Worm (Caenorhabditis elegans) whole organism, young adult: ENCODE measurements around the gene pfd-1.
"Not testable (repeated sequence)": the region's sequence is repeated elsewhere in the genome, so short reads cannot be mapped to it uniquely, and the experiment has no call there.

ENCODE experiments used
- B0261.1 ChIP-seq: sonication (generic microtip); optimal IDR thresholded peaks from 2 replicates; lab custom pipeline; 2016; ENCODE audit warnings: mild to moderate bottlenecking, missing genetic modification characterization, moderate library complexity, missing compliant biosample characterization
- B0336.3 ChIP-seq: fragments of 200-800 bp; sonication (Bioruptor generic); IDR thresholded peaks from 2 replicates; pipeline ENCODE4 v1.3.6; 2022; ENCODE audit warnings: missing genetic modification characterization, missing compliant biosample characterization
- C17E4.6 ChIP-seq: fragments of 200-800 bp; sonication (Bioruptor generic); IDR thresholded peaks from 2 replicates; pipeline ENCODE4 v1.3.6; 2022; ENCODE audit warnings: missing genetic modification reagents, missing genetic modification characterization, missing compliant biosample characterization
- D2030.7 ChIP-seq: fragments of 200-800 bp; sonication (Bioruptor generic); IDR thresholded peaks from 2 replicates; pipeline ENCODE4 v1.3.6; 2022; ENCODE audit warnings: missing genetic modification reagents, missing genetic modification characterization, missing compliant biosample characterization
- F55B11.4 ChIP-seq: sonication (generic microtip); optimal IDR thresholded peaks from 2 replicates; lab custom pipeline; 2016; ENCODE audit warnings: missing compliant biosample characterization, missing genetic modification characterization, borderline replicate concordance; ENCODE audit not compliant: insufficient read depth
- T07F8.4 ChIP-seq: sonication (generic microtip); optimal IDR thresholded peaks from 2 replicates; lab custom pipeline; 2016; ENCODE audit warnings: mild to moderate bottlenecking, missing genetic modification characterization, moderate library complexity, missing compliant biosample characterization
- Y56A3A.18 ChIP-seq: fragments of 200-800 bp; sonication (Bioruptor generic); IDR thresholded peaks from 2 replicates; pipeline ENCODE4 v1.3.6; 2022; ENCODE audit warnings: missing genetic modification reagents, missing genetic modification characterization, missing compliant biosample characterization
- Y95B8A.8 ChIP-seq: fragments of 200-800 bp; sonication (Bioruptor generic); IDR thresholded peaks from 2 replicates; pipeline ENCODE4 v1.3.6; 2022; ENCODE audit warnings: missing genetic modification reagents, missing genetic modification characterization, missing compliant biosample characterization
- akir-1 ChIP-seq: fragments of 200-800 bp; sonication (Bioruptor generic); optimal IDR thresholded peaks from 2 replicates; lab custom pipeline; 2018; ENCODE audit warnings: mild to moderate bottlenecking, missing genetic modification characterization, moderate library complexity, missing compliant biosample characterization
- ama-1 ChIP-seq, 3 experiments: fragments of 150-350 bp in 1 of 3; sonication (generic microtip) in 2 of 3; optimal IDR thresholded peaks; 2 replicates each; lab custom pipeline; 2014 to 2018; ENCODE audit warnings: missing biosample characterization in 2 of 3, missing genetic modification characterization in 2 of 3, missing genetic modification reagents in 2 of 3
- aptf-3 ChIP-seq: fragments of 200-800 bp; sonication (Bioruptor generic); IDR thresholded peaks from 2 replicates; pipeline ENCODE4 v1.3.6; 2022; ENCODE audit warnings: missing genetic modification characterization, missing compliant biosample characterization
- atf-7 ChIP-seq: sonication (generic microtip); optimal IDR thresholded peaks from 2 replicates; lab custom pipeline; 2017; ENCODE audit warnings: mild to moderate bottlenecking, missing genetic modification characterization, missing compliant biosample characterization
- bed-2 ChIP-seq: fragments of 200-800 bp; sonication (Bioruptor generic); IDR thresholded peaks from 2 replicates; pipeline ENCODE4 v1.3.6; 2022; ENCODE audit warnings: missing genetic modification reagents, missing genetic modification characterization, missing compliant biosample characterization
- cebp-1 ChIP-seq, 2 experiments: fragments of 200-800 bp in 1 of 2; sonication (Bioruptor generic) in 1 of 2; sonication (generic microtip) in 1 of 2; IDR thresholded peaks in 1 of 2; optimal IDR thresholded peaks in 1 of 2; 2 replicates each; pipeline versions ENCODE4 v1.3.6 to Lab custom; 2017 to 2022; ENCODE audit warnings: missing compliant biosample characterization in 2 of 2, missing genetic modification characterization in 2 of 2, mild to moderate bottlenecking in 1 of 2, missing genetic modification reagents in 1 of 2, moderate library complexity in 1 of 2
- cebp-2 ChIP-seq: fragments of 200-800 bp; sonication (Bioruptor generic); IDR thresholded peaks from 2 replicates; pipeline ENCODE4 v1.3.6; 2022; ENCODE audit warnings: missing genetic modification characterization, missing compliant biosample characterization
- ceh-100 ChIP-seq: fragments of 200-800 bp; sonication (Bioruptor generic); IDR thresholded peaks from 2 replicates; pipeline ENCODE4 v1.3.6; 2022; ENCODE audit warnings: missing genetic modification reagents, missing genetic modification characterization, missing compliant biosample characterization
- ceh-27 ChIP-seq: fragments of 200-800 bp; sonication (Bioruptor generic); optimal IDR thresholded peaks from 2 replicates; lab custom pipeline; 2018; ENCODE audit warnings: mild to moderate bottlenecking, missing genetic modification characterization, moderate library complexity, missing compliant biosample characterization
- ceh-79 ChIP-seq: sonication (generic microtip); optimal IDR thresholded peaks from 2 replicates; lab custom pipeline; 2017; ENCODE audit warnings: mild to moderate bottlenecking, missing genetic modification characterization, missing compliant biosample characterization
- dpl-1 ChIP-seq: fragments of 150-350 bp; optimal IDR thresholded peaks from 2 replicates; lab custom pipeline; 2014; ENCODE audit warnings: missing biosample characterization, missing genetic modification reagents, missing genetic modification characterization
- egl-44 ChIP-seq: fragments of 200-800 bp; sonication (Bioruptor generic); IDR thresholded peaks from 2 replicates; pipeline ENCODE4 v1.3.6; 2022; ENCODE audit warnings: missing genetic modification reagents, missing genetic modification characterization, missing compliant biosample characterization
- gei-17 ChIP-seq: fragments of 200-800 bp; sonication (Bioruptor generic); optimal IDR thresholded peaks from 2 replicates; lab custom pipeline; 2018; ENCODE audit warnings: mild to moderate bottlenecking, missing genetic modification characterization, missing compliant biosample characterization
- hmg-1.2 ChIP-seq: fragments of 200-800 bp; sonication (Bioruptor generic); IDR thresholded peaks from 2 replicates; pipeline ENCODE4 v1.3.6; 2022; ENCODE audit warnings: missing genetic modification reagents, missing genetic modification characterization, missing compliant biosample characterization
- hmg-20 ChIP-seq: fragments of 200-800 bp; sonication (Bioruptor generic); IDR thresholded peaks from 2 replicates; pipeline ENCODE4 v1.3.6; 2022; ENCODE audit warnings: missing genetic modification reagents, missing genetic modification characterization, missing compliant biosample characterization
- hsf-1 ChIP-seq: fragments of 200-800 bp; sonication (Bioruptor generic); IDR thresholded peaks from 2 replicates; pipeline ENCODE4 v1.3.6; 2022; ENCODE audit warnings: missing genetic modification reagents, missing genetic modification characterization, missing compliant biosample characterization
- let-607 ChIP-seq, 2 experiments: fragments of 200-800 bp in 1 of 2; sonication (Bioruptor generic) in 1 of 2; sonication (generic microtip) in 1 of 2; optimal IDR thresholded peaks; 2 replicates each; lab custom pipeline; 2016 to 2018; ENCODE audit warnings: mild to moderate bottlenecking in 2 of 2, missing compliant biosample characterization in 2 of 2, missing genetic modification characterization in 2 of 2, moderate library complexity in 2 of 2, missing genotype in 1 of 2
- lin-26 ChIP-seq: fragments of 200-800 bp; sonication (Bioruptor generic); IDR thresholded peaks from 2 replicates; pipeline ENCODE4 v1.3.6; 2022; ENCODE audit warnings: missing genetic modification reagents, missing genetic modification characterization, missing compliant biosample characterization
- lin-35 ChIP-seq, 3 experiments: fragments of 150-350 bp in 2 of 3; sonication (generic microtip) in 1 of 3; optimal IDR thresholded peaks; 2 replicates each; lab custom pipeline; 2014 to 2018; ENCODE audit warnings: missing biosample characterization in 3 of 3, missing genetic modification characterization in 3 of 3, missing genetic modification reagents in 3 of 3
- madf-10 ChIP-seq: sonication (generic microtip); optimal IDR thresholded peaks from 2 replicates; lab custom pipeline; 2016; ENCODE audit warnings: mild to moderate bottlenecking, missing genetic modification characterization, missing compliant biosample characterization
- madf-8 ChIP-seq: fragments of 200-800 bp; sonication (Bioruptor generic); conservative IDR thresholded peaks from 2 replicates; pipeline ENCODE4 v1.3.6; 2022; ENCODE audit warnings: missing genetic modification reagents, missing genetic modification characterization, missing compliant biosample characterization
- nfyb-1 ChIP-seq: fragments of 200-800 bp; sonication (Bioruptor generic); IDR thresholded peaks from 2 replicates; pipeline ENCODE4 v1.3.6; 2022; ENCODE audit warnings: missing genetic modification reagents, missing genetic modification characterization, missing compliant biosample characterization
- nhr-120 ChIP-seq: fragments of 200-800 bp; sonication (Bioruptor generic); IDR thresholded peaks from 2 replicates; pipeline ENCODE4 v1.3.6; 2022; ENCODE audit warnings: missing genetic modification characterization, missing compliant biosample characterization
- rcor-1 ChIP-seq: fragments of 200-800 bp; sonication (Bioruptor generic); IDR thresholded peaks from 2 replicates; pipeline ENCODE4 v1.3.6; 2022; ENCODE audit warnings: missing genetic modification reagents, missing genetic modification characterization, missing compliant biosample characterization
- rpc-1 ChIP-seq, 2 experiments: fragments of 150-350 bp in 1 of 2; sonication (generic microtip) in 1 of 2; optimal IDR thresholded peaks; 2 replicates each; lab custom pipeline; 2014 to 2018; ENCODE audit warnings: missing biosample characterization in 1 of 2, missing genetic modification characterization in 1 of 2, missing genetic modification reagents in 1 of 2, missing genotype in 1 of 2
- tbp1 ChIP-seq: fragments of 200-800 bp; sonication (Bioruptor generic); optimal IDR thresholded peaks from 2 replicates; lab custom pipeline; 2018; ENCODE audit warnings: mild to moderate bottlenecking, missing genetic modification characterization, missing compliant biosample characterization
- tlf-1 ChIP-seq: fragments of 200-800 bp; sonication (Bioruptor generic); optimal IDR thresholded peaks from 2 replicates; lab custom pipeline; 2018; ENCODE audit warnings: mild to moderate bottlenecking, missing genetic modification characterization, missing compliant biosample characterization
- zfh-2 ChIP-seq: fragments of 200-800 bp; sonication (Bioruptor generic); conservative IDR thresholded peaks from 2 replicates; pipeline ENCODE4 v1.3.6; 2022; ENCODE audit warnings: missing genetic modification reagents, missing genetic modification characterization, missing compliant biosample characterization
- ztf-22 ChIP-seq: fragments of 200-800 bp; sonication (Bioruptor generic); optimal IDR thresholded peaks from 2 replicates; lab custom pipeline; 2018; ENCODE audit warnings: mild to moderate bottlenecking, missing genetic modification characterization, moderate library complexity, missing compliant biosample characterization
- ztf-25 ChIP-seq: fragments of 200-800 bp; sonication (Bioruptor generic); IDR thresholded peaks from 2 replicates; pipeline ENCODE4 v1.3.6; 2022; ENCODE audit warnings: missing genetic modification reagents, missing genetic modification characterization, missing compliant biosample characterization
- ztf-6 ChIP-seq: fragments of 200-800 bp; sonication (Bioruptor generic); IDR thresholded peaks from 2 replicates; pipeline ENCODE4 v1.3.6; 2022; ENCODE audit warnings: missing genetic modification reagents, missing genetic modification characterization, missing compliant biosample characterization

pfd-1 gene

DNA sequence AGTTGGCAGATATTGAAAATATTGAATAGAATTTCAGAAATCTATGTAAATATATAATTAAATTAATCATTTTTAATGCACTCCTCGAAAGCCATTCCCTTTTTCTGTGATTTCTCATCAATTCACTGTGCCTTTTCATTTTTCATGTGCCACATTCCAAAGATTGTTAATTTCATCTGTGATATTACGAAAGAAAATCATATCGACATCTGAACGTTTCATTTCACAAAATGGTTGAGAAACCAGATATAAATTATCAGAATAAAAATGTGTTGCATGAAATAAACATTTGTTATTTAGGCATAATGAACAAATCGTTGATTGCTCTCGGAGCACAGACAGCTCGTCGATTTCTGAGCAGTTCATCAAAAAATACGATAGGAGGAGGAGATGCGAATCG, 34.1 kb downstream of the pfd-1 start, which contains the start of gene nuaf-3:
TSS of gene nuaf-3 (plus strand) at position 301 of the 400 bp plus-strand sequence.
- TF ChIP-seq cebp-1 (GFP tag; IDR thresholded peaks at IDR 0.05; lab: Robert Waterston, UW): no peak
- TF ChIP-seq cebp-1 (tag; optimal IDR thresholded peaks at IDR 0.05; lab: Kevin White, UChicago): peak; percentile 0
- no peak for TF ChIP-seq akir-1 (GFP tag; lab: Kevin White, UChicago)
- no peak for TF ChIP-seq aptf-3 (GFP tag; lab: Robert Waterston, UW)

DNA sequence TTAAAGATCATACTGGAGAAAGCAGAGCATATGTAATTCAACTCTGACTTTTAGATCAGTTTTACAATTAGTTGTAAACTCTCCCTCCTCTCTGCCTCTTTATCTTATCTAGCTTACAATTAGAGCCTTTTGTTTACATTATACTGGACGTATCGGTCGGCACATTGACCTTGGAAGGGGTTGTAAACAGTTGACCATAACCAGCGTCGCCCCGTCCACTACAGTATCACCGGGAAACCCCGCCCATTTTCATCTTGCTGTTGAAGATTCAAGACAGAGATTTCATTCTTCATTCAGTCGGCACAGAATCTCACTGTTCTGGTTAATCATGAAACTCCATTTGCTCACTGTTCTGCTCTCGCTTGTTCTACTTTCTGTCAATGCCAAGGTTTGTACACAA, 36.8 kb downstream of the pfd-1 start, which contains the start of gene sdz-27:
TSS of gene sdz-27 (plus strand) at position 301 of the 400 bp plus-strand sequence.
- no peak for TF ChIP-seq hmg-20 (GFP tag; lab: Robert Waterston, UW)
- TF ChIP-seq F55B11.4 (tag; lab: Kevin White, UChicago): no peak
- TF ChIP-seq ama-1 (optimal IDR thresholded peaks at IDR 0.05; lab: Kevin White, UChicago): no peak
- no peak for TF ChIP-seq ama-1 (GFP tag; optimal IDR thresholded peaks at IDR 0.05; lab: Kevin White, UChicago)
- no peak for TF ChIP-seq zfh-2 (GFP tag; lab: Robert Waterston, UW)
- TF ChIP-seq ceh-27 (GFP tag; lab: Kevin White, UChicago): no peak
- TF ChIP-seq bed-2 (GFP tag; lab: Robert Waterston, UW): no peak
- no peak for TF ChIP-seq tlf-1 (GFP tag; lab: Kevin White, UChicago)
- no peak for TF ChIP-seq cebp-2
- no peak for TF ChIP-seq rcor-1 (GFP tag; lab: Robert Waterston, UW)
- TF ChIP-seq ceh-79 (tag; lab: Kevin White, UChicago): no peak
- no peak for TF ChIP-seq lin-35 (GFP tag; optimal IDR thresholded peaks at IDR 0.05; lab: Kevin White, UChicago)
- TF ChIP-seq Y95B8A.8 (GFP tag; lab: Robert Waterston, UW): no peak
- TF ChIP-seq let-607 (tag; optimal IDR thresholded peaks at IDR 0.05; lab: Kevin White, UChicago): no peak
- TF ChIP-seq Y56A3A.18 (GFP tag; lab: Robert Waterston, UW): no peak
- TF ChIP-seq madf-8: no peak
- no peak for TF ChIP-seq atf-7 (tag; lab: Kevin White, UChicago)
- no peak for TF ChIP-seq gei-17 (GFP tag; lab: Kevin White, UChicago)
- no peak for TF ChIP-seq T07F8.4 (tag; lab: Kevin White, UChicago)

DNA sequence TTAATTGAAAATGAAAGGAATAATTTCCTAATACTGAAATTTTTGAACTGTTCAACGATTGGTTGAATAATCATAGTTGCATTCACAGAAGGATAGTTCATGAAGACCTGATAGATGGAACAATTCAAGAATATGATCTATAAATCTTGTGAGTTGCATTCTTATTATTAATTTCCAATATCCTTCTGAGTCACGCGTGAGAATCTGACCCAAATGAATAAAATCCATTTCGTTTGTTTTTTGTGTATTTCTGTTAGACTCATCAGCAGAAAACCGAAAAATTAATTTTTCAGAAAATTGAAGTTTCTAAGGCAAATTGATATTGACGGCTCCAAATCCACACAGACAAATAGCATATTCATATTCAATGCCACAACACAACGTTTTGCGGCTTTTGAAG, 39.5 kb downstream of the pfd-1 start, which contains the start of gene fbxb-79:
TSS of gene fbxb-79 (minus strand) at position 101 of the 400 bp plus-strand sequence.
- TF ChIP-seq madf-10 (no peak), lin-26 (GFP tag; lab: Robert Waterston, UW) (no peak), dpl-1 (GFP tag; lab: Kevin White, UChicago) (no peak), F55B11.4 (tag; lab: Kevin White, UChicago) (no peak), ztf-6 (GFP tag; lab: Robert Waterston, UW) (no peak), ztf-22 (no peak), B0336.3 (GFP tag; lab: Robert Waterston, UW) (no peak)
- TF ChIP-seq, all 124 proteins: peak for 0

DNA sequence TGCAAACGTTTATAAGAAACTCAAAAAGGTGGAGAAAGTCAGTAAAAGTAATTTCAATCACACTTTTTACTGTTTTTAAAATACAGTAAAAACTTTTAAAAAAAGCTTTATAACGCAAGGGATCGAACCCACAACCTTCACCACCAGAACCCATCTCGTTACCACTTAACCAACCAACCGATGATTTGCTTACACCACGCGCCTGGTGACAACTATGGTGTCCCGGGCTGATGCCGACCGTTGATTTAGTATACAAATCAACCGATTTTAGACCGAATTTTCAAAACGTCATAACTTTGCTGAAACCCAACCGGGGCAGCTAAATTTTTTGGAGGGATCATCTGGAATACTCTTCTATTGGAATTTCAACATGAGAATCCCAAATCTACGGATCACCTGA, 47.0 kb downstream of the pfd-1 start:
- TF ChIP-seq hmg-1.2 (GFP tag; lab: Robert Waterston, UW) (peak; percentile 55), nfyb-1 (peak; percentile 70), C17E4.6 (GFP tag; lab: Robert Waterston, UW) (0 out of 2 replicates have a peak, but pooled peaks have one; percentile 23), Y95B8A.8 (GFP tag; lab: Robert Waterston, UW) (0 out of 2 replicates have a peak, but pooled peaks have one; percentile 49), ceh-100 (peak; percentile 65; the same call in 1 of the 2 replicates), hsf-1 (GFP tag; lab: Robert Waterston, UW) (0 out of 2 replicates have a peak, but pooled peaks have one; percentile 58), nhr-120 (GFP tag; lab: Robert Waterston, UW) (0 out of 2 replicates have a peak, but pooled peaks have one; percentile 60), tbp1 (GFP tag; lab: Kevin White, UChicago) (peak; percentile 77), lin-26 (GFP tag; lab: Robert Waterston, UW) (peak; percentile 91), ztf-25 (GFP tag; lab: Robert Waterston, UW) (peak; percentile 82), D2030.7 (GFP tag; lab: Robert Waterston, UW) (peak; percentile 60), egl-44 (GFP tag; lab: Robert Waterston, UW) (peak; percentile 55; the same call in 1 of the 2 replicates), rpc-1 (tag; optimal IDR thresholded peaks at IDR 0.05; lab: Kevin White, UChicago) (peak; percentile 15), B0261.1 (peak; percentile 47)
- TF ChIP-seq rpc-1 (optimal IDR thresholded peaks at IDR 0.05; lab: Kevin White, UChicago): not testable (repeated sequence)
